Fruit fly (Drosophila melanogaster) whole organism, adult: ENCODE data around the gene Aef1.

Experiments
- CG11617 ChIP-seq: fragments of 200-800 bp; sonication (Bioruptor generic); optimal IDR thresholded peaks from 2 replicates; lab custom pipeline; 2017; ENCODE audit warnings: mild to moderate bottlenecking, missing biosample characterization, missing genetic modification reagents, missing genetic modification characterization
- CG12768 ChIP-seq: fragments of 200-800 bp; sonication (Bioruptor generic); optimal IDR thresholded peaks from 2 replicates; lab custom pipeline; 2017; ENCODE audit warnings: missing biosample characterization, missing genetic modification characterization, mild to moderate bottlenecking, moderate library complexity, missing genetic modification reagents
- CG14711 ChIP-seq: fragments of 200-800 bp; sonication (Bioruptor generic); optimal IDR thresholded peaks from 2 replicates; lab custom pipeline; 2018; ENCODE audit warnings: missing biosample characterization, mild to moderate bottlenecking, missing genetic modification characterization, moderate library complexity
- CG1620 ChIP-seq: fragments of 200-800 bp; sonication (Bioruptor generic); optimal IDR thresholded peaks from 2 replicates; lab custom pipeline; 2016; ENCODE audit warnings: missing biosample characterization, missing genetic modification characterization
- CG33017 ChIP-seq: fragments of 200-800 bp; sonication (Bioruptor generic); optimal IDR thresholded peaks from 2 replicates; lab custom pipeline; 2018; ENCODE audit warnings: missing biosample characterization, mild to moderate bottlenecking, missing genetic modification characterization, moderate library complexity
- CG5204 ChIP-seq: fragments of 200-800 bp; sonication (Bioruptor generic); optimal IDR thresholded peaks from 2 replicates; lab custom pipeline; 2016; ENCODE audit warnings: missing biosample characterization, missing genetic modification characterization
- CG7045 ChIP-seq: fragments of 200-800 bp; sonication (Bioruptor generic); optimal IDR thresholded peaks from 2 replicates; lab custom pipeline; 2017; ENCODE audit warnings: missing biosample characterization, mild to moderate bottlenecking, missing genetic modification characterization
- CG7101 ChIP-seq: fragments of 200-800 bp; sonication (Bioruptor generic); optimal IDR thresholded peaks from 2 replicates; lab custom pipeline; 2018; ENCODE audit warnings: missing biosample characterization, mild to moderate bottlenecking, missing genetic modification characterization, moderate library complexity
- Clk ChIP-seq: fragments of 200-800 bp; sonication (Bioruptor generic); optimal IDR thresholded peaks from 2 replicates; lab custom pipeline; 2017; ENCODE audit warnings: missing biosample characterization, missing genetic modification characterization
- Crg-1 ChIP-seq: fragments of 200-800 bp; sonication (Bioruptor generic); optimal IDR thresholded peaks from 2 replicates; lab custom pipeline; 2016; ENCODE audit warnings: missing biosample characterization, missing genetic modification characterization
- Hr96 ChIP-seq: fragments of 200-800 bp; sonication (Bioruptor generic); optimal IDR thresholded peaks from 2 replicates; lab custom pipeline; 2016; ENCODE audit warnings: missing biosample characterization, missing genetic modification characterization
- Mnt ChIP-seq: fragments of 200-800 bp; sonication (Bioruptor generic); optimal IDR thresholded peaks from 2 replicates; lab custom pipeline; 2016; ENCODE audit warnings: missing biosample characterization, mild to moderate bottlenecking, missing genetic modification characterization
- bab1 ChIP-seq: fragments of 200-800 bp; sonication (Bioruptor generic); optimal IDR thresholded peaks from 3 replicates; lab custom pipeline; 2019; ENCODE audit warnings: missing biosample characterization, mild to moderate bottlenecking, missing genetic modification characterization, moderate library complexity
- cic ChIP-seq: fragments of 200-800 bp; sonication (Bioruptor generic); optimal IDR thresholded peaks from 2 replicates; lab custom pipeline; 2017; ENCODE audit warnings: missing biosample characterization, mild to moderate bottlenecking, missing genetic modification characterization, moderate library complexity
- cnc ChIP-seq, 2 experiments: fragments of >200 bp; optimal IDR thresholded peaks; 2 replicates each; lab custom pipeline; 2017
- kay ChIP-seq: fragments of 200-800 bp; sonication (Bioruptor generic); peaks from one replicate; lab custom pipeline; 2016; ENCODE audit warnings: missing biosample characterization, missing genetic modification characterization, borderline replicate concordance
- ovo ChIP-seq: fragments of 200-800 bp; sonication (Bioruptor generic); optimal IDR thresholded peaks from 2 replicates; lab custom pipeline; 2016; ENCODE audit warnings: missing biosample characterization, missing genetic modification characterization
- pad ChIP-seq: fragments of 200-800 bp; sonication (Bioruptor generic); optimal IDR thresholded peaks from 3 replicates; lab custom pipeline; 2017; ENCODE audit warnings: missing biosample characterization, missing genetic modification characterization, mild to moderate bottlenecking, moderate library complexity, missing genetic modification reagents
- tj ChIP-seq: fragments of 200-800 bp; sonication (Bioruptor generic); optimal IDR thresholded peaks from 3 replicates; lab custom pipeline; 2017; ENCODE audit warnings: missing biosample characterization, mild to moderate bottlenecking, missing genetic modification characterization, moderate library complexity
- toe ChIP-seq: fragments of 200-800 bp; sonication (Bioruptor generic); optimal IDR thresholded peaks from 2 replicates; lab custom pipeline; 2016; ENCODE audit warnings: missing biosample characterization, missing genetic modification characterization

Gene Aef1

dm6 chr3L:21464240-21464639 lies 31.0 kb downstream of the Aef1 start:
- TF ChIP-seq Crg-1 (GFP tag; lab: Kevin White, UChicago) = no peak
- TF ChIP-seq toe (GFP tag; lab: Kevin White, UChicago) = no peak

dm6 chr3L:21465261-21466112 lies 32.3 kb downstream of the Aef1 start:
- no peak for TF ChIP-seq CG7045 (GFP tag; lab: Kevin White, UChicago)
- TF ChIP-seq CG7101 (tag; lab: Kevin White, UChicago) = no peak
- no peak for TF ChIP-seq Crg-1 (GFP tag; lab: Kevin White, UChicago)
- TF ChIP-seq tj = no peak
- TF ChIP-seq ovo = no peak
- TF ChIP-seq CG11617 (GFP tag; lab: Kevin White, UChicago) = no peak
- TF ChIP-seq CG14711 (tag; lab: Kevin White, UChicago) = no peak
- TF ChIP-seq CG1620 (GFP tag; lab: Kevin White, UChicago) = no peak
- TF ChIP-seq Hr96 (GFP tag; lab: Kevin White, UChicago) = no peak
- TF ChIP-seq toe (GFP tag; lab: Kevin White, UChicago) = no peak
- TF ChIP-seq CG12768 (GFP tag; lab: Kevin White, UChicago) = no peak
- no peak for TF ChIP-seq pad (GFP tag; lab: Kevin White, UChicago)
- no peak for TF ChIP-seq CG33017 (tag; lab: Kevin White, UChicago)

dm6 chr3L:21471895-21472294 lies 38.7 kb downstream of the Aef1 start:
- no peak for TF ChIP-seq CG5204 (GFP tag; lab: Kevin White, UChicago)
- no peak for TF ChIP-seq CG12768 (GFP tag; lab: Kevin White, UChicago)
- no peak for TF ChIP-seq CG11617 (GFP tag; lab: Kevin White, UChicago)
- no peak for TF ChIP-seq Hr96 (GFP tag; lab: Kevin White, UChicago)
- TF ChIP-seq kay (GFP tag; lab: Kevin White, UChicago) = no peak
- TF ChIP-seq CG33017 (tag; lab: Kevin White, UChicago) = no peak
- TF ChIP-seq Crg-1 (GFP tag; lab: Kevin White, UChicago) = no peak
- no peak for TF ChIP-seq CG1620 (GFP tag; lab: Kevin White, UChicago)
- no peak for TF ChIP-seq CG14711 (tag; lab: Kevin White, UChicago)
- TF ChIP-seq pad (GFP tag; lab: Kevin White, UChicago) = no peak
- TF ChIP-seq CG7045 (GFP tag; lab: Kevin White, UChicago) = no peak

dm6 chr3L:21476429-21477006 lies 43.3 kb downstream of the Aef1 start, which contains the start of gene croc:
Gene croc, minus strand, starts transcription at chr3L:21476479.
- TF ChIP-seq Mnt (GFP tag; lab: Kevin White, UChicago) = no peak
- no peak for TF ChIP-seq pad (GFP tag; lab: Kevin White, UChicago)
- no peak for TF ChIP-seq CG12768 (GFP tag; lab: Kevin White, UChicago)
- no peak for TF ChIP-seq CG7101 (tag; lab: Kevin White, UChicago)
- no peak for TF ChIP-seq kay (GFP tag; lab: Kevin White, UChicago)
- TF ChIP-seq toe (GFP tag; lab: Kevin White, UChicago) = no peak
- no peak for TF ChIP-seq CG14711 (tag; lab: Kevin White, UChicago)
- TF ChIP-seq tj = no peak
- no peak for TF ChIP-seq Hr96 (GFP tag; lab: Kevin White, UChicago)
- no peak for TF ChIP-seq CG33017 (tag; lab: Kevin White, UChicago)
- no peak for TF ChIP-seq CG5204 (GFP tag; lab: Kevin White, UChicago)
- TF ChIP-seq Clk (GFP tag; lab: Kevin White, UChicago) = no peak
- TF ChIP-seq CG11617 (GFP tag; lab: Kevin White, UChicago) = no peak
- no peak for TF ChIP-seq Crg-1 (GFP tag; lab: Kevin White, UChicago)
- TF ChIP-seq cnc (optimal IDR thresholded peaks at IDR 0.05; lab: Kevin White, UChicago) = no peak
- TF ChIP-seq CG1620 (GFP tag; lab: Kevin White, UChicago) = no peak
- TF ChIP-seq cic (GFP tag; lab: Kevin White, UChicago) = no peak
- no peak for TF ChIP-seq CG7045 (GFP tag; lab: Kevin White, UChicago)
- no peak for TF ChIP-seq bab1 (GFP tag; lab: Kevin White, UChicago)
- no peak for TF ChIP-seq ovo

dm6 chr3L:21477866-21478265 lies 44.6 kb downstream of the Aef1 start:
- TF ChIP-seq kay (GFP tag; lab: Kevin White, UChicago) = peak; percentile 72
- no peak for TF ChIP-seq pad (GFP tag; lab: Kevin White, UChicago)

DNA sequence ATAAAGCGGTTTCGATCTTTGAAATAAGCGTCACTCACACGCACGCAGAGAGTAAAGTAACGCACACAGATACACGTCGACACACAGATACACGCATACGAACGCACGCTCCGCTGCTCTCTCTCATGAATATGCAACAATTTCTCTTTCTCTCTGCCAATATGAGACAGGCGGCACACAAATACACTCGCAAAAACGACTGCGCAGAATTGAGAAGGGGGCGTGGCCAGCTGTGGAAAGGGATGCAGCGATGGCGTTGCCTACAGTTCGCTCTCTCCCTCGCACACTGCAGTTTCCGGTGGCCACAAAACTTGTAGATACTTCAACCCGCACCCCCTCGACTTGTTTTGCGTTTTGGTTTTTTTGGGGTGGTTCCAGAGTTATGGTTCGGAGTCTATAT lies 46.4 kb downstream of the Aef1 start:
- TF ChIP-seq toe (GFP tag; lab: Kevin White, UChicago) = peak; percentile 19
- TF ChIP-seq pad (GFP tag; lab: Kevin White, UChicago) = peak; percentile 22
- TF ChIP-seq CG5204 (GFP tag; lab: Kevin White, UChicago) = no peak
- peak; percentile 57 for TF ChIP-seq CG7045 (GFP tag; lab: Kevin White, UChicago)
- peak; percentile 20 for TF ChIP-seq CG7101 (tag; lab: Kevin White, UChicago)
- no peak for TF ChIP-seq CG14711 (tag; lab: Kevin White, UChicago)
- TF ChIP-seq Hr96 (GFP tag; lab: Kevin White, UChicago) = peak; percentile 21
- TF ChIP-seq CG11617 (GFP tag; lab: Kevin White, UChicago) = peak; percentile 7
